Worm (Caenorhabditis elegans) whole organism, L4 larva: Measurements from ENCODE around the gene col-92.

Experiments used
- ceh-44 ChIP-seq: fragments of 200-800 bp; sonication (Bioruptor generic); IDR thresholded peaks from 2 replicates; pipeline ENCODE4 v1.3.6; 2022; ENCODE audit warnings: missing genetic modification reagents, missing genetic modification characterization, missing compliant biosample characterization
- ceh-82 ChIP-seq: sonication (generic microtip); optimal IDR thresholded peaks from 2 replicates; lab custom pipeline; 2017; ENCODE audit warnings: missing biosample characterization, missing genetic modification characterization
- cey-2 ChIP-seq: sonication (generic microtip); optimal IDR thresholded peaks from 3 replicates; lab custom pipeline; 2017; ENCODE audit warnings: missing genetic modification characterization, mild to moderate bottlenecking, missing compliant biosample characterization, antibody characterized with exemption, borderline replicate concordance; ENCODE audit not compliant: insufficient read depth
- dpl-1 ChIP-seq: fragments of 150-350 bp; optimal IDR thresholded peaks from 2 replicates; lab custom pipeline; 2014; ENCODE audit warnings: missing biosample characterization, missing genetic modification reagents, missing genetic modification characterization
- lin-15B ChIP-seq: fragments of 150-350 bp; sonication (generic microtip); optimal IDR thresholded peaks from 3 replicates; lab custom pipeline; 2014; ENCODE audit warnings: missing biosample characterization, missing genetic modification characterization
- lin-39 ChIP-seq: fragments of 150-350 bp; optimal IDR thresholded peaks from 2 replicates; lab custom pipeline; 2014; ENCODE audit warnings: missing biosample characterization, missing genetic modification reagents, missing genetic modification characterization
- lsy-2 ChIP-seq, 2 experiments: fragments of 150-350 bp in 1 of 2; sonication (generic microtip) in 1 of 2; optimal IDR thresholded peaks; 2 replicates each; lab custom pipeline; 2014 to 2017; ENCODE audit warnings: missing biosample characterization in 2 of 2, missing genetic modification characterization in 2 of 2
- mep-1 ChIP-seq: fragments of 150-350 bp; sonication (generic microtip); optimal IDR thresholded peaks from 3 replicates; lab custom pipeline; 2014; ENCODE audit warnings: missing biosample characterization, missing genetic modification characterization
- mxl-2 ChIP-seq: fragments of 200-800 bp; sonication (Bioruptor generic); conservative IDR thresholded peaks from 2 replicates; pipeline ENCODE4 v1.3.6; 2022; ENCODE audit warnings: missing genetic modification reagents, missing genetic modification characterization, missing compliant biosample characterization
- nhr-25 ChIP-seq: sonication (generic microtip); optimal IDR thresholded peaks from 2 replicates; lab custom pipeline; 2017; ENCODE audit warnings: missing genetic modification characterization, mild to moderate bottlenecking, missing compliant biosample characterization, antibody characterized with exemption, moderate library complexity, borderline replicate concordance; ENCODE audit not compliant: insufficient read depth
- zag-1 ChIP-seq: fragments of 150-350 bp; optimal IDR thresholded peaks from 2 replicates; lab custom pipeline; 2014; ENCODE audit warnings: missing biosample characterization, missing genetic modification characterization

- no peak for TF ChIP-seq mxl-2 (GFP tag; lab: Robert Waterston, UW)
- TF ChIP-seq mep-1 (tag; lab: Kevin White, UChicago) = no peak
- TF ChIP-seq ceh-82 (tag; lab: Kevin White, UChicago) = no peak
- TF ChIP-seq lin-39 = no peak
- no peak for TF ChIP-seq lsy-2 (tag; optimal IDR thresholded peaks at IDR 0.05; lab: Kevin White, UChicago)
- TF ChIP-seq ceh-44 = no peak
- TF ChIP-seq dpl-1 (GFP tag; lab: Kevin White, UChicago) = no peak
- TF ChIP-seq zag-1 (tag; lab: Kevin White, UChicago) = no peak
- TF ChIP-seq lin-15B (tag; lab: Kevin White, UChicago) = no peak
- TF ChIP-seq nhr-25 (tag; lab: Kevin White, UChicago) = no peak
- TF ChIP-seq cey-2 = no peak
Measured at ce11 chrIII:10957236-10957635, 25.8 kb downstream of the col-92 start.
